Worm (Caenorhabditis elegans): ENCODE data around the gene C44C10.3.
A peak's percentile ranks its signal among the peaks of the same experiment; 100 is the strongest.

C44C10.3 gene

ce11 chrX:11661625-11662024, 40.7 kb upstream of the C44C10.3 start, which contains the start of gene sfxn-1.5:
Gene sfxn-1.5 (minus strand): TSS chrX:11661660.
- TF ChIP-seq dsc-1 (tag; optimal IDR thresholded peaks at IDR 0.05) (no peak), lsy-2 (tag; optimal IDR thresholded peaks at IDR 0.05) (no peak), unc-130 (tag; optimal IDR thresholded peaks at IDR 0.05) (no peak), egl-13 (tag; optimal IDR thresholded peaks at IDR 0.05) (no peak), mef-2 (tag; optimal IDR thresholded peaks at IDR 0.05) (no peak), nhr-47 (tag; optimal IDR thresholded peaks at IDR 0.05) (no peak), unc-62 (GFP tag; optimal IDR thresholded peaks at IDR 0.05) (no peak), mdl-1 (tag; optimal IDR thresholded peaks at IDR 0.05) (peak in 1 of 2 experiments; percentile 55), hpl-2 (GFP tag; optimal IDR thresholded peaks at IDR 0.05) (peak; percentile 0), ztf-11 (tag; optimal IDR thresholded peaks at IDR 0.05) (no peak), nhr-12 (tag; optimal IDR thresholded peaks at IDR 0.05) (no peak), fkh-8 (tag; optimal IDR thresholded peaks at IDR 0.05) (no peak), dpl-1 (GFP tag; optimal IDR thresholded peaks at IDR 0.05) (no peak), nhr-90 (tag; optimal IDR thresholded peaks at IDR 0.05; ENCODE audit: poor library complexity) (peak; percentile 38), unc-30 (tag; optimal IDR thresholded peaks at IDR 0.05) (no peak), vab-15 (tag; optimal IDR thresholded peaks at IDR 0.05) (no peak), pax-3 (tag; optimal IDR thresholded peaks at IDR 0.05) (no peak), lin-35 (GFP tag; optimal IDR thresholded peaks at IDR 0.05) (peak in 1 of 2 experiments; percentile 43), rnt-1 (tag; optimal IDR thresholded peaks at IDR 0.05) (no peak), tlp-1 (tag; optimal IDR thresholded peaks at IDR 0.05) (no peak), nhr-11 (tag; optimal IDR thresholded peaks at IDR 0.05) (no peak), nhr-76 (tag; optimal IDR thresholded peaks at IDR 0.05) (no peak), blmp-1 (tag; optimal IDR thresholded peaks at IDR 0.05) (peak; percentile 37), lin-39 (tag; optimal IDR thresholded peaks at IDR 0.05) (no peak), snu-23 (GFP tag; optimal IDR thresholded peaks at IDR 0.05) (peak; percentile 1), pag-3 (tag; optimal IDR thresholded peaks at IDR 0.05; ENCODE audit: borderline replicate concordance, insufficient read depth) (no peak), nhr-77 (tag; optimal IDR thresholded peaks at IDR 0.05) (no peak), sox-4 (tag; optimal IDR thresholded peaks at IDR 0.05) (no peak), lin-14 (GFP tag; optimal IDR thresholded peaks at IDR 0.05) (peak; percentile 43), nhr-71 (tag; optimal IDR thresholded peaks at IDR 0.05) (peak; percentile 47), C16A3.4 (tag; optimal IDR thresholded peaks at IDR 0.05) (no peak), hlh-17 (GFP tag; optimal IDR thresholded peaks at IDR 0.05; ENCODE audit: borderline replicate concordance) (no peak), mep-1 (tag; optimal IDR thresholded peaks at IDR 0.05) (peak; percentile 27), ets-5 (GFP tag; IDR thresholded peaks at IDR 0.05) (no peak), jun-1 (tag; optimal IDR thresholded peaks at IDR 0.05) (peak; percentile 40), skn-1 (tag; optimal IDR thresholded peaks at IDR 0.05) (no peak), C04F5.9 (tag; optimal IDR thresholded peaks at IDR 0.05) (no peak), grh-1 (GFP tag; IDR thresholded peaks at IDR 0.05) (no peak), efl-1 (optimal IDR thresholded peaks at IDR 0.05) (no peak), efl-1 (GFP tag; optimal IDR thresholded peaks at IDR 0.05 in 1 of 2) (no peak), ceh-63 (GFP tag; optimal IDR thresholded peaks at IDR 0.05) (no peak), ceh-8 (GFP tag; optimal IDR thresholded peaks at IDR 0.05) (no peak), lin-15B (tag; optimal IDR thresholded peaks at IDR 0.05) (no peak), lin-13 (GFP tag; optimal IDR thresholded peaks at IDR 0.05) (no peak), Y116A8C.19 (tag; optimal IDR thresholded peaks at IDR 0.05; ENCODE audit: borderline replicate concordance) (no peak), elt-2 (tag; optimal IDR thresholded peaks at IDR 0.05) (peak; percentile 94), ztf-4 (tag; optimal IDR thresholded peaks at IDR 0.05) (no peak), zag-1 (tag; optimal IDR thresholded peaks at IDR 0.05) (no peak), nhr-85 (tag) (peak; percentile 74), C34B4.2 (tag; optimal IDR thresholded peaks at IDR 0.05) (no peak), nhr-237 (tag; optimal IDR thresholded peaks at IDR 0.05) (no peak), isw-1 (GFP tag; IDR thresholded peaks at IDR 0.05) (no peak), mab-9 (GFP tag; IDR thresholded peaks at IDR 0.05) (no peak), swsn-7 (tag; optimal IDR thresholded peaks at IDR 0.05) (no peak)

All from whole organism, L1 larva.